Fruit fly (Drosophila melanogaster): ENCODE results near the gene hwt.

hwt gene

DNA sequence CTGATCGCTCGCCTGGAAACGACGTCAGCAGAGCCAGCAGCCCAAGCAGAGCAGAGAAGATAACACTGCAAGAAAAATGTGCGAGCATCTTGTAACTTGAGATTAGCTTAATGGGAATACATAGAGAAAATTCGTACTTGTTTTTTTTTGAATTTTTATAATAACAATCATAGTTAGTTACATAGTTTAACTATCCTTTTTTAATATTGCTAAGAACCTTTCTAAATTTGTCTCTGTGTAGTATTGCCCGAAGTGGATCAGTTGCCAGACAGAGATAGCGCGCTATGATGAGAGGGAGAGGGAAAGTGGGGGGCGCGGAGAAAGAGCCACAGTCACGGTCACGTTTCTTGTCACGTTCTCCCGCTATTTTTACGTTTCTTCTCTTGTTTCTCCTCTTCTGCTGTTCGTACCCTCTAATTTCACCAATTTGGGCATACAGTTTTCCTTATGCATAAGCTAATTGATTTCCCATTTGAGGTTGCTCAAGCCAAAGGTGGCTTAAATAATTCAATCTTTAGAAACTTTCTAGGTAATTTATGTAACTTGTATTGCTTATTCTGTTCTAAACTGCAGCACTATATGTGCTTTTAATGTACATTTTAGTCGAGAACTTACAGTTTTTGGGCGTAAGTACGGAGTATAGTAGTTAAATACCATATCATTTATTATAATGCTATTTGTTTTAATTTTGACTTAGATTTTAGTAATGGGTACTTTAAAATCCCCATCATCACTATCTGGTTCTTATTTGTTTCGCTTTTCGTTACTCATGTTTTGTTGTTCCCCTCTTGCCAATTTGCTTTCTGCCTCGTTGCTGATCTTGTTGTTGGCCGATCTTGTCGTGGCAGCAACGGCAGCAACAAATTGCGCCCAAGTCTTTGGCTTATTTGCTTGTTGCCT lies 57.3 kb downstream of the hwt start:
- TF ChIP-seq CG8478 (optimal IDR thresholded peaks at IDR 0.05) = no peak
- TF ChIP-seq EcR (GFP tag; optimal IDR thresholded peaks at IDR 0.05) = no peak
- TF ChIP-seq pan (optimal IDR thresholded peaks at IDR 0.05) = peak; percentile 74
- TF ChIP-seq usp (GFP tag; optimal IDR thresholded peaks at IDR 0.05) = no peak

DNA sequence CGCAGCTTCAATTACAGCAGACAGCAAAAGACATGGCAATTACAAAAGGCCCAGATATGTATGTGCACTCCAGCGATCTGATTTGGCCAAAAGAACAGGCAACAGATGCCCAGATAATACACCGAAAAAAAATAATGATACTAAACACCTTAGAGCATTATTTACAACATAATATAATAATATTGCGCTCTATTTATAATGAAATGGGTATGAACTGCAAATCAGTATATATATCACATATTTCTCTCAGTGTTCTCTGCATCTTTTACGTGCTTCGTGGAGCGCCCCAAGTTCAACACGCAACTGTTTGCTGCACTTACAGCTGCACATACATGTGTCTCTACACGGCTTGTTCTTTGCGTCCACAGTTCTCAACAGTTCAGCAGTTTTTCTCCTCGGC lies 60.7 kb downstream of the hwt start:
- TF ChIP-seq CG8478 (optimal IDR thresholded peaks at IDR 0.05) (no peak), EcR (GFP tag; optimal IDR thresholded peaks at IDR 0.05) (no peak), Dll (optimal IDR thresholded peaks at IDR 0.05) (no peak), usp (GFP tag; optimal IDR thresholded peaks at IDR 0.05) (no peak), pan (optimal IDR thresholded peaks at IDR 0.05) (no peak)

DNA sequence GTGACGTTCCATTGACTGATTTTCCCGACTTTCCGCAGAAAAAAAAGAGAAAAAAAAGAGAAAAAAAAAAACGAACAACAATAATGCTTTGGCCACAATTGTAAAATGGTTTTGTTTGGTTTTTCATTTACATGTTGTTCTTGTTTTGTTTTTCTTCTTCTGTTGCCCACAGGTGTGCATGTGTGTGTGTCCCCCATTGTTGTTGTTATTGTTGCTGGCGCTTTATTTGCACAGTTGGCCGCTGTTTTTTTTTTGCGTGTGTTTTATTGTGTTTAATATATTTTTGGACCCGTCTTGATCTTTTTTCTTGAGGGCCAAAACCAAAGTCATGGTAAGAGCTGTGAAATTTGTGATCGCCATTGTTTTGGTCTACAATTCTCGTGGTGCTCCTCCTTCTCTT lies 70.2 kb downstream of the hwt start:
- TF ChIP-seq EcR (GFP tag; optimal IDR thresholded peaks at IDR 0.05) (no peak), usp (GFP tag; optimal IDR thresholded peaks at IDR 0.05) (no peak), Dll (optimal IDR thresholded peaks at IDR 0.05) (no peak), CG8478 (optimal IDR thresholded peaks at IDR 0.05) (no peak), psq (optimal IDR thresholded peaks at IDR 0.05) (no peak), pan (optimal IDR thresholded peaks at IDR 0.05) (no peak)

DNA sequence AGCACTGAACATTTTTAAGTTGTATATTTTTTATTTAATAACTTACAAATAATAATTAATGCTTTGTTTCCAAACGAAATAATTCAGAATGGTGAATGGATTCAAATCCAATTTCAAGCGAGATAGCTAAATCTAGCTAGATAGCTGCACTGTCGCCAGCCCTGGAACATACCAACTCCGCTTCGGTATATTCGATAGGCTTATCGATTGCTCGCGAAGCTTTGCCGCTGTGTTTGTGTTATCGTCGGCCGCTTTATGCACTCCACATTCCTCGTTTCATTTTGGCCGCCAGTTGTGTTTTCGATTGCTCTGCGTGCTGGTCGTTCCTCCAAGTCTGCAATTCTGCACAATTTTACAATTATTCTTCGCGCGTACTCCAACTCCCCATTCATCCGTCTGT lies 71.3 kb downstream of the hwt start, which contains the start of gene mdu:
mdu (plus strand) TSS at position 259 of the 400 bp plus-strand sequence.
- TF ChIP-seq psq (optimal IDR thresholded peaks at IDR 0.05) (no peak), pan (optimal IDR thresholded peaks at IDR 0.05) (no peak), Dll (optimal IDR thresholded peaks at IDR 0.05) (no peak), EcR (GFP tag; optimal IDR thresholded peaks at IDR 0.05) (no peak), CG8478 (optimal IDR thresholded peaks at IDR 0.05) (no peak), usp (GFP tag; optimal IDR thresholded peaks at IDR 0.05) (no peak)

DNA sequence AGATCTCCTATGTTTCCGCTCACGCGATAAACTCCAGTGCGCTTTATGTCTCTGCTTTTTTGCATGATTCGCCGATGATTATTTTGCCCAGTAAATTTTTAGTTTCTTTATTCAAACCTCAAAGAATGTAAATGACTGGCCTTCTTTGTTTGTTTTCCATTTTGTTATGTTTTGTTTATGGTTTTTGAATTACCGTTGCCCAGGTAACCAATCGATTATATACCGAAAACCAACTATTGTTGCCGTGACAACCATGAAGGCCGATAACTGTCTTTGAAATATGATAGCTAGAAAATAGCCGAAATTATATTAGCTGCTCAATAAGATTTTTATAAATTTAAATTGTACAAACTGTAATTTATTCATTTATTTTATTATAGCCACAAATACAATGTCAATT lies 71.8 kb downstream of the hwt start, which contains the start of gene Mks1:
Mks1 (minus strand) TSS at position 101 of the 400 bp plus-strand sequence.
- TF ChIP-seq pan (optimal IDR thresholded peaks at IDR 0.05) (no peak), psq (optimal IDR thresholded peaks at IDR 0.05) (no peak), CG8478 (optimal IDR thresholded peaks at IDR 0.05) (no peak), EcR (GFP tag; optimal IDR thresholded peaks at IDR 0.05) (no peak), usp (GFP tag; optimal IDR thresholded peaks at IDR 0.05) (no peak), Dll (optimal IDR thresholded peaks at IDR 0.05) (no peak)

DNA sequence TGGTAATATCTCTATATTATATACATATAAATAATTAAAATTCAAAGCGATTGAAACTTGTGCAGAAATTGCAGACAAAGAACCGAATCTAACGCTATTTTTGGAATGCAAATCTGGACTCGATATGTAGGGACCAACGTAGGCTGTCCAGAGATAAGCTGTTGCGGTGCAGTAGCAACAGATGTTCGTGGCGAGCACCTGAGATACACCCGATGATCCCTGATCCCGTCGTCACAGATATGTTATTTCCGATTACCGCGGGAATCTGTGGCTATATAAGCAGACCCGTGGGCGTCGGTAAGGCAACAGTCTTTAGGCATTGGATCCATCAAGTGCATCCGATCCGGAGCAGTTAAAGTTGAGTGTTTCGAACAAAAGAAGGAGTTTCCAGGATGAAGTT lies 78.3 kb downstream of the hwt start, which contains the start of gene Lsp1alpha:
Lsp1alpha (plus strand) TSS at position 301 of the 400 bp plus-strand sequence.
- TF ChIP-seq EcR (GFP tag; optimal IDR thresholded peaks at IDR 0.05) = no peak
- TF ChIP-seq CG8478 (optimal IDR thresholded peaks at IDR 0.05) = no peak
- no peak for TF ChIP-seq usp (GFP tag; optimal IDR thresholded peaks at IDR 0.05)
- TF ChIP-seq Dll (optimal IDR thresholded peaks at IDR 0.05) = no peak
- TF ChIP-seq pan (optimal IDR thresholded peaks at IDR 0.05) = no peak
- no peak for TF ChIP-seq psq (optimal IDR thresholded peaks at IDR 0.05)

DNA sequence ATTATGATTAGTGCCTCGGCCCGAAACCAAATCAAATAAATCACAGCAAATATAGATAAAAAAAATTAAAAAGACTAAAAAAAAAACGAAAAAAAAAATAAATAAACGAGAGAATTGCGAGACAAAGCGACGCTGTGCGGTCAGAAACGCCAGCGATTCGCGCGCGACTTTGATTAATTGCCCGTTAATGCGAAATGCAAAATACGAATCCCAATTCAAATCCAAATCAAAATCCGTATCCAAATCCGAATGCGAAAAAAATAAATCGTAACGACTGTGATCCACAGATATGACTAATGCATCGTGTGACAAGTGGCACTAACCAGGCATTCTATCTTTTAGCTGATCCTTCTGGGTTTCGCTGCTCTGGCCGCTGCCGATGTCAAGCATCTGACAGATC lies 80.8 kb downstream of the hwt start:
- no peak for TF ChIP-seq usp (GFP tag; optimal IDR thresholded peaks at IDR 0.05)
- TF ChIP-seq pan (optimal IDR thresholded peaks at IDR 0.05) = no peak
- TF ChIP-seq CG8478 (optimal IDR thresholded peaks at IDR 0.05) = no peak
- TF ChIP-seq Dll (optimal IDR thresholded peaks at IDR 0.05) = no peak

DNA sequence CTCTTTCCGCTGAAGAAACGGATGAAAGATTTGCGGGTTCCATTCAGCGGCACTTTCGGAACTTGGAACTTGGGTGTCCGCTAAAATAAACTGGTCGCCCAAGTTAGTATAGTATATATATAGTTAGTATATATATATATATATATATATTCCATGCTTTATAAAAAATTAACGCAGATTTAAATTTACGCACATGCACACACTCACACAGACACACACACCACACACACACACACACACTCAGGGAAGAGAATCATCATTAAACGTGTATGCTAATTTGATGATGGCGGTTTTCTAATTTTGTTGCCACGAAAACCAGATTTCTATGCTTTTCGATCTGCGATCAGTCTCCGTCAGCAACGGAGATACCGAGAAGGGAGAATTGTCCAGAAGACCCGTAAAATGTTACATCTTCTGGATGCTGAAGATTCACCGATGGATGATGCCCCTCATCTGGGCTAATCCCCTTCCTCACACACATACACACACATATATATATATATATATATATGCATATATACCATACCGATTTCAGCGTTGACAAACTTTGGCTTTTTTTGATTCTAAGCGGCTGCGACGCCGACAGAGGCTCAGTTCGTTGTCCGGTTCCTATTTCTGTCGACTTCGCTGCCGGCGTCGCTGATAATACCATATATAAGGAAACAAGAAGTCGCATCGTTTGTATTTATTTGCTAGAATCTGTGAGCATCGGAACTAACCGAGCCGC lies 81.8 kb downstream of the hwt start, which contains the start of gene Cpr11A:
Cpr11A (plus strand) TSS at position 677 of the 727 bp plus-strand sequence.
- TF ChIP-seq pan (optimal IDR thresholded peaks at IDR 0.05) = no peak
- no peak for TF ChIP-seq Dll (optimal IDR thresholded peaks at IDR 0.05)
- no peak for TF ChIP-seq psq (optimal IDR thresholded peaks at IDR 0.05)
- no peak for TF ChIP-seq CG8478 (optimal IDR thresholded peaks at IDR 0.05)
- no peak for TF ChIP-seq usp (GFP tag; optimal IDR thresholded peaks at IDR 0.05)
- no peak for TF ChIP-seq EcR (GFP tag; optimal IDR thresholded peaks at IDR 0.05)

DNA sequence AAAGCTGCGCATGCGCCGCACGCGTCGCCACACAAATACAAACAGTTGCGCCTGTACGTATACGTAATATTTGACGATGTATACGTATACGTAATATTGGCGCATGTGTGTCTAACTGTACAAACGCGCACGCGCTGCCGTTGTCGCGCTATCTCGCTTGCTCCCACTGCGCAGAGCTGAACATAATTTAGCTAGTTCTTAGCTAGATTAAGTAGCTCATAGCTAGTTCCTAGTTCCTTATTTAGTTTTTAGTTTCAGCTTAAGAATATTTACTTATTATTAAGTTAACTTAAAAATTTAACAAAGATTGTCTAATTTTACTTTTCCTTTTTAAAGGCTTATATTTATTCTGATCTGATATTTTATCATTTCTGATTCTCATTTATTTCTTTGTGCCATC lies 88.0 kb downstream of the hwt start:
- TF ChIP-seq Dll (optimal IDR thresholded peaks at IDR 0.05) = no peak
- TF ChIP-seq CG8478 (optimal IDR thresholded peaks at IDR 0.05) = no peak
- no peak for TF ChIP-seq pan (optimal IDR thresholded peaks at IDR 0.05)
- no peak for TF ChIP-seq EcR (GFP tag; optimal IDR thresholded peaks at IDR 0.05)
- TF ChIP-seq usp (GFP tag; optimal IDR thresholded peaks at IDR 0.05) = no peak
- TF ChIP-seq psq (optimal IDR thresholded peaks at IDR 0.05) = no peak

DNA sequence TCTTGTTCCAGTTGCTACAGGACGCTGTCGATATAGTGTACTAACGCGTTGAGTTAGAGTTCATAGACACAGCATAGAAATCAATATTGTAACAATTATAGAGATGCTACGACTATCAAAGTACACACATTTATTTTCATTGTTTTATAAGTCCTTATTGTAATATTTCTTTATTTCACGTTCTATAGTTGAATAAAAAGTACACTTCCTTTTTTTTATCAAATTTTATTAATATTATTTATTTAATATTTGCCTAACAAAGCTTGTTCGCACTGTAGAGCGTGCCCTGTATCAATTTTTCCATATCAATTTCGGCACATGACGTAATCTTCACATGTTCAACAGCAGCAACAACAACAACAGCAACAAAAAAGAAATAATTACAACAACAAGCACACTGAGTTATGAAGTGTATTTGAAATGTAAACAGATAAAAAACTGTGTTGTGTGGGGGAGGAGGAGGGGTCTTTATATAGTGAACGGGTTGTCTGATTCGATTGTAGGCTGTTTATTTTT lies 94.2 kb downstream of the hwt start:
- no peak for TF ChIP-seq pan (optimal IDR thresholded peaks at IDR 0.05)
- no peak for TF ChIP-seq Dll (optimal IDR thresholded peaks at IDR 0.05)
- no peak for TF ChIP-seq psq (optimal IDR thresholded peaks at IDR 0.05)
- no peak for TF ChIP-seq usp (GFP tag; optimal IDR thresholded peaks at IDR 0.05)
- TF ChIP-seq EcR (GFP tag; optimal IDR thresholded peaks at IDR 0.05) = no peak
- no peak for TF ChIP-seq CG8478 (optimal IDR thresholded peaks at IDR 0.05)

DNA sequence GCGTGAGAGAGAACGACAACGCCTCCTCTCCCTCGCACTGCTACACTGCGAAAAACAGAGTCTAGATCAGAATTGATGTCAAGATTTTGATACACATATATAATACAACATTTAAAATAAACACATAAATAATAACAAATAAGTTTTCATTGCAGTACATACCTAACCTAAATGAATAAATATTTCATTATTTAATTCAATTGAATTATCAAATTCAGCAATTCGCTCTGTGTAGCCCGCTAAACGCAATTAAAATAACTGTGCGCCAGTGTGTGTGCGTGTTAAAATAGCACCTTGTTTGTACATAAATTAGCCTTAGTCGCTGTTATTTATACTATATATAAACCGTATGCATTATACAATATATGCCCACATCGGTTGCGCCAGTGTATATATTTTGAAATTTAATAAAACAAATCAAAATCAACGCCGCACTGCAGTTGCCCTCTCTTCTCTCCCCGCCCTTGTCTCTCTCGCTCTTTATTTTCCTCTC lies 96.0 kb downstream of the hwt start:
- no peak for TF ChIP-seq pan (optimal IDR thresholded peaks at IDR 0.05)
- no peak for TF ChIP-seq EcR (GFP tag; optimal IDR thresholded peaks at IDR 0.05)
- no peak for TF ChIP-seq Dll (optimal IDR thresholded peaks at IDR 0.05)
- TF ChIP-seq usp (GFP tag; optimal IDR thresholded peaks at IDR 0.05) = no peak
- TF ChIP-seq psq (optimal IDR thresholded peaks at IDR 0.05) = no peak
- no peak for TF ChIP-seq CG8478 (optimal IDR thresholded peaks at IDR 0.05)

All from whole organism.